Worm (Caenorhabditis elegans) whole organism, young adult: ENCODE results near the gene F32D8.14.

Source experiments
- B0336.3 ChIP-seq: fragments of 200-800 bp; sonication (Bioruptor generic); IDR thresholded peaks from 2 replicates; pipeline ENCODE4 v1.3.6; 2022; ENCODE audit warnings: missing genetic modification characterization, missing compliant biosample characterization
- Y95B8A.8 ChIP-seq: fragments of 200-800 bp; sonication (Bioruptor generic); IDR thresholded peaks from 2 replicates; pipeline ENCODE4 v1.3.6; 2022; ENCODE audit warnings: missing genetic modification reagents, missing genetic modification characterization, missing compliant biosample characterization
- aptf-3 ChIP-seq: fragments of 200-800 bp; sonication (Bioruptor generic); IDR thresholded peaks from 2 replicates; pipeline ENCODE4 v1.3.6; 2022; ENCODE audit warnings: missing genetic modification characterization, missing compliant biosample characterization
- attf-3 ChIP-seq: fragments of 200-800 bp; sonication (Bioruptor generic); conservative IDR thresholded peaks from 2 replicates; pipeline ENCODE4 v1.3.6; 2022; ENCODE audit warnings: missing genetic modification reagents, missing genetic modification characterization, missing compliant biosample characterization
- attf-5 ChIP-seq: fragments of 200-800 bp; sonication (Bioruptor generic); optimal IDR thresholded peaks from 2 replicates; lab custom pipeline; 2018; ENCODE audit warnings: mild to moderate bottlenecking, missing genetic modification characterization, missing compliant biosample characterization
- ceh-100 ChIP-seq: fragments of 200-800 bp; sonication (Bioruptor generic); IDR thresholded peaks from 2 replicates; pipeline ENCODE4 v1.3.6; 2022; ENCODE audit warnings: missing genetic modification reagents, missing genetic modification characterization, missing compliant biosample characterization
- ceh-91 ChIP-seq: fragments of 200-800 bp; sonication (Bioruptor generic); IDR thresholded peaks from 2 replicates; pipeline ENCODE4 v1.3.6; 2022; ENCODE audit warnings: missing genetic modification reagents, missing genetic modification characterization, missing compliant biosample characterization
- ekl-4 ChIP-seq: fragments of 200-800 bp; sonication (Bioruptor generic); IDR thresholded peaks from 2 replicates; pipeline ENCODE4 v1.3.6; 2022; ENCODE audit warnings: missing genetic modification reagents, missing genetic modification characterization, missing compliant biosample characterization
- hlh-12 ChIP-seq: sonication (generic microtip); optimal IDR thresholded peaks from 2 replicates; lab custom pipeline; 2016; ENCODE audit warnings: missing genetic modification characterization, missing compliant biosample characterization
- madf-8 ChIP-seq: fragments of 200-800 bp; sonication (Bioruptor generic); conservative IDR thresholded peaks from 2 replicates; pipeline ENCODE4 v1.3.6; 2022; ENCODE audit warnings: missing genetic modification reagents, missing genetic modification characterization, missing compliant biosample characterization
- xnd-1 ChIP-seq: sonication (generic microtip); optimal IDR thresholded peaks from 2 replicates; lab custom pipeline; 2016; ENCODE audit warnings: missing genotype, missing genetic modification reagents, missing genetic modification characterization, missing compliant biosample characterization
- zfh-2 ChIP-seq: fragments of 200-800 bp; sonication (Bioruptor generic); conservative IDR thresholded peaks from 2 replicates; pipeline ENCODE4 v1.3.6; 2022; ENCODE audit warnings: missing genetic modification reagents, missing genetic modification characterization, missing compliant biosample characterization

The F32D8.14 gene

DNA sequence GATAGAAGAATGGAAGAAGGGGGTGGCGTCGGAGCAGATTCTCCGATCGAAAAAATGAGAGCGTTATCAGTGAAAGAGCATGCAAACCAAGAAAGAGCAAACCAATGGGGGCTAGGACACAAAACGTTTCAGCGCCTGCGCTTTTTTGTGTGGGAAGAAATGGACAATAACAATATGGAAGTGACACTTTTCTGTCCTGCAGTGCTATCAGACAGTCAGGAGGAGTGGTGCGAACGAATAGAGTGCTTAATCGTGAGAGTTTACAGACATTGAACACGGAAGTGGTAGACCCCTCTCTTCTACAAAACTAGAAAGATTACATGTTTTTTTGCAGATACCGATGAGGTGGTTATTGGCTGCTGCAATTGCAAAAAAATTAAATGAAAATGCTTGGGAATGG is 39.2 kb downstream of the F32D8.14 start (continued):
- 0 out of 2 replicates have a peak, but pooled peaks have one; percentile 19 for TF ChIP-seq Y95B8A.8
- TF ChIP-seq attf-5 (GFP tag; lab: Kevin White, UChicago), result no peak
- TF ChIP-seq ekl-4 (GFP tag; lab: Robert Waterston, UW), result no peak; the same call in 1 of the 2 replicates

DNA sequence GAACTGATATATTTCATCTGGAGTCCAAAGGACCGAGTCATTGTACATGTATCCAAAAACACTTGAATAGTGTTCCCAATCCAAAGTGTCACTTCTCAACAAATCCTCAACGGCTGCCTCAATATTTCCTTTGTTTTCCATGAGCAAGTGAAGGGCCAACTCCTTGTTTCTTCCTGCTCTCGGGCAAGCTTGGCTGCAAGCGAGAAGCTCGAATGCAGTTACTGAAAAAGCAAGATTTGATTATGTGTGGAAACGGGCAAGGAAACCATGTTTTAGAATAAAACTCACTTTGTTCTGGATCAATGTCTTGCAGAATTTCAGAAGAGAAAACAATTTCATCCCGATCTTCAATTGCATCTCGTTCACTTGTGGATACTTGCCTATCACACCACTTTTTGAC is 40.4 kb downstream of the F32D8.14 start:
- no peak for TF ChIP-seq zfh-2 (GFP tag; lab: Robert Waterston, UW)
- no peak for TF ChIP-seq B0336.3 (GFP tag; lab: Robert Waterston, UW)
- TF ChIP-seq ceh-91 (GFP tag; lab: Robert Waterston, UW), result no peak
- no peak for TF ChIP-seq aptf-3

DNA sequence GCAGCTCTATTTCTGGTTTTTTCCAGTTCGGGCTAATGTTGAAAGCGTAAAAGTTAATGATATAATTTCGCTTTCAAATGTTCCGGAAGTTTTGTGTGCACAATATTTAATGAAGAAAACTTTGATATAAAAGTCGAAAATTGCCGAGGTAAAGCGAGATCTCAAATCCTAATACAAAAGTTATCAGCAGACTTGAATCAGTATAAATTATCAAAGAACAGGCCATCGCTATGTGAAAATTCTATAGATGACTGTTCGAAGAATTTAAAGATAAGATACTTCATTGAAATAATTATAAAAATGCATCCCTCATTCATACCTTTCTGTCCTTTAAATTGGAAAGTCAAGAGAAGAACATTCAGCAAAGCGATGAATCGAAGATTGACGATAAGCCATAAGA is 47.7 kb downstream of the F32D8.14 start, which contains the start of gene C29A12.6:
Gene C29A12.6 (plus strand): TSS at position 301 of the 400 bp plus-strand sequence.
- no peak for TF ChIP-seq hlh-12 (tag; lab: Kevin White, UChicago)
- TF ChIP-seq attf-3 (GFP tag; lab: Robert Waterston, UW), result no peak
- no peak for TF ChIP-seq ceh-100 (GFP tag; lab: Robert Waterston, UW)
- TF ChIP-seq madf-8 (GFP tag; lab: Robert Waterston, UW), result no peak
- TF ChIP-seq xnd-1 (tag; lab: Kevin White, UChicago), result no peak
